Fruit fly (Drosophila melanogaster): ENCODE measurements around the gene lds.

lds gene

dm6 chr3R:7892246-7893000 is 27.8 kb upstream of the lds start (continued):
- TF ChIP-seq CG6854 (GFP tag; optimal IDR thresholded peaks at IDR 0.05) (peak; percentile 55), CG11247 (GFP tag; IDR thresholded peaks at IDR 0.05) (peak; percentile 15; the same call in 1 of the 2 replicates), Antp (GFP tag; optimal IDR thresholded peaks at IDR 0.05) (no peak), CG4730 (GFP tag; IDR thresholded peaks at IDR 0.05) (peak; percentile 9; the same call in 1 of the 2 replicates), H2.0 (GFP tag; IDR thresholded peaks at IDR 0.05) (peak; percentile 43), CG31388 (GFP tag; optimal IDR thresholded peaks at IDR 0.05) (no peak), chm (GFP tag; IDR thresholded peaks at IDR 0.05) (0 out of 2 replicates have a peak, but pooled peaks have one; percentile 31), so (GFP tag; IDR thresholded peaks at IDR 0.05) (no peak), CG17328 (GFP tag; IDR thresholded peaks at IDR 0.05) (no peak), lbe (GFP tag; optimal IDR thresholded peaks at IDR 0.05) (no peak), CG30020 (tag; optimal IDR thresholded peaks at IDR 0.05) (no peak), Nf-YB (GFP tag; optimal IDR thresholded peaks at IDR 0.05) (no peak), CHES-1-like (GFP tag; optimal IDR thresholded peaks at IDR 0.05) (no peak), CG7745 (tag; optimal IDR thresholded peaks at IDR 0.05) (no peak), CG8089 (GFP tag; optimal IDR thresholded peaks at IDR 0.05) (no peak), gsb (GFP tag; IDR thresholded peaks at IDR 0.05) (no peak), sd (tag; optimal IDR thresholded peaks at IDR 0.05) (peak; percentile 44), en (GFP tag; optimal IDR thresholded peaks at IDR 0.05) (no peak), CG15011 (GFP tag; optimal IDR thresholded peaks at IDR 0.05) (peak; percentile 36), CG8359 (GFP tag; optimal IDR thresholded peaks at IDR 0.05; ENCODE audit: borderline replicate concordance) (no peak), lmd (GFP tag; IDR thresholded peaks at IDR 0.05) (peak; percentile 76; the same call in 1 of the 2 replicates), Jarid2 (GFP tag; optimal IDR thresholded peaks at IDR 0.05) (no peak), mirr (GFP tag; optimal IDR thresholded peaks at IDR 0.05) (peak; percentile 50), CG10366 (GFP tag; IDR thresholded peaks at IDR 0.05) (peak; percentile 55), CG8944 (GFP tag; optimal IDR thresholded peaks at IDR 0.05) (no peak), CG3163 (GFP tag; optimal IDR thresholded peaks at IDR 0.05) (no peak), CG10565 (GFP tag; optimal IDR thresholded peaks at IDR 0.05) (no peak), HmgD (GFP tag; optimal IDR thresholded peaks at IDR 0.05) (no peak), CG6689 (GFP tag; IDR thresholded peaks at IDR 0.05) (no peak; the same call in 1 of the 2 replicates), CG9727 (GFP tag; optimal IDR thresholded peaks at IDR 0.05) (peak; percentile 46), exex (tag; optimal IDR thresholded peaks at IDR 0.05) (peak; percentile 35), CG1603 (tag; optimal IDR thresholded peaks at IDR 0.05) (peak; percentile 23), lola (GFP tag; optimal IDR thresholded peaks at IDR 0.05) (no peak), CG6175 (GFP tag; IDR thresholded peaks at IDR 0.05) (peak; percentile 56; the same call in 1 of the 3 replicates), CG6254 (GFP tag; optimal IDR thresholded peaks at IDR 0.05) (no peak), CG4707 (GFP tag; optimal IDR thresholded peaks at IDR 0.05) (no peak), CG8924 (tag; optimal IDR thresholded peaks at IDR 0.05) (peak; percentile 28), YL-1 (GFP tag; optimal IDR thresholded peaks at IDR 0.05) (no peak), gce (GFP tag; IDR thresholded peaks at IDR 0.05) (no peak), Elba2 (GFP tag; optimal IDR thresholded peaks at IDR 0.05) (no peak), zfh2 (GFP tag; optimal IDR thresholded peaks at IDR 0.05) (peak; percentile 47), CG10267 (tag; optimal IDR thresholded peaks at IDR 0.05) (no peak), CG32532 (GFP tag; IDR thresholded peaks at IDR 0.05) (peak; percentile 78), Hr51 (GFP tag; optimal IDR thresholded peaks at IDR 0.05) (peak in 1 of 2 experiments; percentile 15), ac (GFP tag; optimal IDR thresholded peaks at IDR 0.05) (no peak), CG12155 (GFP tag; optimal IDR thresholded peaks at IDR 0.05) (no peak), ken (GFP tag; IDR thresholded peaks at IDR 0.05) (no peak), CG1832 (GFP tag; optimal IDR thresholded peaks at IDR 0.05) (no peak), CG43689 (GFP tag; IDR thresholded peaks at IDR 0.05) (no peak)

Data from whole organism, embryonic.